Worm (Caenorhabditis elegans): ENCODE results near the gene Y22D7AR.3.

The Y22D7AR.3 gene

DNA sequence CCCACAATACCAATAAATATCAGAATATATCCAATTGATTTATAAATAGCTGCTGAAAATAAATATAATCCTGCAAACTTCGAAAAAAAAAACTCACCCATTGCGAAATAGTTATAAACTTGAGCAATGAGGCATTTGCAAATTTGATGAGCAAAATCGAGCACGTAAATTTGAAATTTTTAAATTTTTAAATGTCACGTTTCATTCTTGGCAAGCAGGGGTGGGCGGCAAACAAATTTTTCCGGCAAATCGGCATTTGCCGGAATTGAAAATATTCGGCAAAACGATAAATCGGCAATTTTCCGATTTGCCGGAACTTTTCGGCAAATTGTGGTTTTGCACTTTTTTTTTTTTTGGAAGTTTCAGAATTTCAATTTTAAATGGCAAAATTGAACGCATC, 24.3 kb upstream of the Y22D7AR.3 start, which contains the start of gene Y22D7AR.14:
Gene Y22D7AR.14 (minus strand): TSS at position 101 of the 400 bp plus-strand sequence.
- TF ChIP-seq isw-1 (GFP tag; IDR thresholded peaks at IDR 0.05), result no peak
- TF ChIP-seq pax-3 (tag; optimal IDR thresholded peaks at IDR 0.05), result no peak
- TF ChIP-seq ztf-4 (tag; optimal IDR thresholded peaks at IDR 0.05), result no peak
- TF ChIP-seq fos-1 (tag; optimal IDR thresholded peaks at IDR 0.05), result no peak
- TF ChIP-seq egl-13 (tag; optimal IDR thresholded peaks at IDR 0.05), result no peak
- TF ChIP-seq swsn-7 (tag; optimal IDR thresholded peaks at IDR 0.05), result no peak

DNA sequence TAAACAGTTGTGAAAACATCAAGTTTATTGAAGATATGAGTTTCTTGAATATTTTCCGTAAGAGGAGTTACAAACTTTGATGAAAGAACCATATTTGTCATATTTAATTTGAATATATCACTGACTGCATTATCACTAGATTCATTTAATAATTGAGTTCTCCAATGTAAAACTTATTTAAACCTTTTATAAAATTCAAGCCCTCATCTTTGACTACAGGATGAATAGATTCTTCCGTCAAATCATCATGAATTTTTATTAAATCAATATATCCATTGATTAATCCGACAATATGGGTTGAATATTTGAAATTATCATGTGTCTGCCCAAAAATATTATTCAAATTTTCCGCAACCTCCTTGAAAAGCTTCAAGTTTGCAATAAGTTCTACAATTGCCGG, 22.4 kb upstream of the Y22D7AR.3 start, which contains the start of gene Y22D7AR.7:
Gene Y22D7AR.7 (minus strand): TSS at position 101 of the 400 bp plus-strand sequence.
- TF ChIP-seq elt-3 (tag; optimal IDR thresholded peaks at IDR 0.05) (no peak), nhr-85 (tag) (peak; percentile 47)

DNA sequence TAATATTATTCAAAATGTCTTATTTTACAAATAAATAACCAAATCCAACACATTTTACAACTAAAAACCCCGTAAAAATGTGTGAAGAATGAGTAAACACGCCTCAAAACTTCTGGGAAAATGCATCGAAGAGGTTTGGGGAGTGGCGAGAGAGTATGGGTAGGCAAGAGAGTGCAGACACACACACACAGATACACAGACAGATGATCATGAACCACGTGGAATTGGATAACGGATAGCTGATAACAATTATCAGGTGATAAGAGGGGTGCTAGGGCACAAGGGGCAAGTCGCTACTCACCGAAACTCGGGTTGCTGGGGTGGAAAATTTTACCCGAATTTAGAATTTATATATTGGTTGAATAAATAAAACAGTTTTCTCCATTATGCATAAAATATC, 16.6 kb upstream of the Y22D7AR.3 start:
- TF ChIP-seq unc-30 (tag; optimal IDR thresholded peaks at IDR 0.05), result no peak
- peak; percentile 25 to 46 for TF ChIP-seq efl-1 (optimal IDR thresholded peaks at IDR 0.05)
- TF ChIP-seq efl-1 (GFP tag; optimal IDR thresholded peaks at IDR 0.05 in 1 of 2), result peak in 1 of 2 experiments; percentile 78
- no peak for TF ChIP-seq pqm-1 (tag; optimal IDR thresholded peaks at IDR 0.05)
- TF ChIP-seq nhr-11 (tag; optimal IDR thresholded peaks at IDR 0.05), result no peak
- TF ChIP-seq ceh-8 (GFP tag; optimal IDR thresholded peaks at IDR 0.05), result no peak
- TF ChIP-seq nhr-77 (tag; optimal IDR thresholded peaks at IDR 0.05), result peak; percentile 24
- no peak for TF ChIP-seq ces-1 (GFP tag; optimal IDR thresholded peaks at IDR 0.05)
- TF ChIP-seq fkh-8 (tag; optimal IDR thresholded peaks at IDR 0.05), result peak; percentile 60
- peak; percentile 80 for TF ChIP-seq unc-130 (tag; optimal IDR thresholded peaks at IDR 0.05)
- TF ChIP-seq nhr-71 (tag; optimal IDR thresholded peaks at IDR 0.05), result peak; percentile 85
- peak; percentile 45 for TF ChIP-seq tbx-2 (tag; optimal IDR thresholded peaks at IDR 0.05)
- no peak for TF ChIP-seq vab-15 (tag; optimal IDR thresholded peaks at IDR 0.05)
- no peak for TF ChIP-seq sptf-1 (tag; optimal IDR thresholded peaks at IDR 0.05)
- TF ChIP-seq nhr-12 (tag; optimal IDR thresholded peaks at IDR 0.05), result no peak
- TF ChIP-seq ceh-88 (GFP tag; IDR thresholded peaks at IDR 0.05), result no peak
- peak in 1 of 2 experiments; percentile 41 for TF ChIP-seq lsy-2 (tag; optimal IDR thresholded peaks at IDR 0.05)
- TF ChIP-seq nhr-20 (tag; optimal IDR thresholded peaks at IDR 0.05), result peak; percentile 72
- TF ChIP-seq dsc-1 (tag; optimal IDR thresholded peaks at IDR 0.05), result no peak
- TF ChIP-seq unc-98 (GFP tag; IDR thresholded peaks at IDR 0.05), result no peak
- peak in 1 of 2 experiments; percentile 44 for TF ChIP-seq lin-35 (GFP tag; optimal IDR thresholded peaks at IDR 0.05)
- no peak for TF ChIP-seq hpl-2 (GFP tag; optimal IDR thresholded peaks at IDR 0.05)
- no peak for TF ChIP-seq sox-4 (tag; optimal IDR thresholded peaks at IDR 0.05)
- TF ChIP-seq skn-1 (tag; optimal IDR thresholded peaks at IDR 0.05), result peak; percentile 26
- peak; percentile 4 for TF ChIP-seq blmp-1 (tag; optimal IDR thresholded peaks at IDR 0.05)
- TF ChIP-seq nhr-90 (tag; optimal IDR thresholded peaks at IDR 0.05; ENCODE audit: poor library complexity), result peak; percentile 54
- peak; percentile 64 for TF ChIP-seq nhr-85 (tag)
- peak; percentile 28 for TF ChIP-seq swsn-7 (tag; optimal IDR thresholded peaks at IDR 0.05)
- no peak for TF ChIP-seq fkh-10 (GFP tag; optimal IDR thresholded peaks at IDR 0.05)
- no peak for TF ChIP-seq aly-2 (tag; optimal IDR thresholded peaks at IDR 0.05)
- TF ChIP-seq mdl-1 (tag; optimal IDR thresholded peaks at IDR 0.05), result peak in 1 of 2 experiments; percentile 94
- no peak for TF ChIP-seq C16A3.4 (tag; optimal IDR thresholded peaks at IDR 0.05)
- peak; percentile 49 for TF ChIP-seq lin-13 (GFP tag; optimal IDR thresholded peaks at IDR 0.05)
- TF ChIP-seq dpl-1 (GFP tag; optimal IDR thresholded peaks at IDR 0.05), result peak; percentile 7 to 23 (median 22)
- TF ChIP-seq F16B12.6 (tag; optimal IDR thresholded peaks at IDR 0.05), result no peak
- peak; percentile 80 for TF ChIP-seq rnt-1 (tag; optimal IDR thresholded peaks at IDR 0.05)
- TF ChIP-seq ztf-4 (tag; optimal IDR thresholded peaks at IDR 0.05), result peak; percentile 19
- peak in 2 of 6 experiments; percentile 63 to 79 for TF ChIP-seq elt-3 (tag; optimal IDR thresholded peaks at IDR 0.05)
- no peak for TF ChIP-seq jun-1 (tag; optimal IDR thresholded peaks at IDR 0.05)
- peak; percentile 66 for TF ChIP-seq nhr-19 (GFP tag; conservative IDR thresholded peaks at IDR 0.05)
- TF ChIP-seq nhr-28 (tag; optimal IDR thresholded peaks at IDR 0.05), result no peak
- no peak for TF ChIP-seq ama-1 (optimal IDR thresholded peaks at IDR 0.05)
- TF ChIP-seq lir-3 (tag; optimal IDR thresholded peaks at IDR 0.05; ENCODE audit: poor library complexity), result peak; percentile 20
- no peak for TF ChIP-seq hlh-4 (tag; optimal IDR thresholded peaks at IDR 0.05)
- peak; percentile 61 for TF ChIP-seq elt-2 (tag; optimal IDR thresholded peaks at IDR 0.05)
- peak; percentile 84 for TF ChIP-seq lin-14 (GFP tag; optimal IDR thresholded peaks at IDR 0.05)
